Fruit fly (Drosophila melanogaster): ENCODE measurements around the gene ImpE3.

ImpE3 gene

dm6 chr3R:7998778-7999177, 30.6 kb downstream of the ImpE3 start:
- TF ChIP-seq Mnt (GFP tag; optimal IDR thresholded peaks at IDR 0.05) (no peak), CG7101 (tag; optimal IDR thresholded peaks at IDR 0.05) (no peak), CG12768 (GFP tag; optimal IDR thresholded peaks at IDR 0.05) (no peak), Crg-1 (GFP tag; optimal IDR thresholded peaks at IDR 0.05) (no peak), CG5204 (GFP tag; optimal IDR thresholded peaks at IDR 0.05) (no peak), tj (GFP tag; optimal IDR thresholded peaks at IDR 0.05) (no peak), ovo (GFP tag; optimal IDR thresholded peaks at IDR 0.05) (no peak), pad (GFP tag; optimal IDR thresholded peaks at IDR 0.05) (no peak)

DNA sequence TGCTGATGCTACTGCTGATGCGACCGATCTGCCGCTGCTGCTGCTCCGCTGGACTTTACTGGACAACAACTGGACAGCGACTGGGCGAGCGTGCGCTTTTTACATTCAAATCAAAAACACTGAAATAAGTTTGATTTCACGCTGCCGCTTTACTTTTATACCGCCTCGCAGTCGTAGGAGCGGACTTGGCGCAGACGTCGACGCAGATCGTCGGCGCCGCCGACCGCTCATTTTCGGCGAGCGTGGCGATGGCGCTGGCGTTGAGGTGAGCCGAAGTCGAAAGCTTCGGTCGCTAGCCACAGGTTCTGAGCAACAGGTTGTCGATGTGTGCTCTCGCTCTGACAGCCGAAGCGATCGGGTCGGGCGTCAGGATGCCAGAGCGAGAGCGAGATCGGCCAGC, 33.6 kb downstream of the ImpE3 start, which contains the start of gene Elovl7:
Gene Elovl7 (minus strand): TSS at position 131 of the 400 bp plus-strand sequence.
- peak; percentile 61 for TF ChIP-seq tj (GFP tag; optimal IDR thresholded peaks at IDR 0.05)
- TF ChIP-seq CG1620 (GFP tag; optimal IDR thresholded peaks at IDR 0.05) = peak; percentile 9
- TF ChIP-seq Mnt (GFP tag; optimal IDR thresholded peaks at IDR 0.05) = no peak
- TF ChIP-seq bab1 (GFP tag; optimal IDR thresholded peaks at IDR 0.05) = peak; percentile 38

DNA sequence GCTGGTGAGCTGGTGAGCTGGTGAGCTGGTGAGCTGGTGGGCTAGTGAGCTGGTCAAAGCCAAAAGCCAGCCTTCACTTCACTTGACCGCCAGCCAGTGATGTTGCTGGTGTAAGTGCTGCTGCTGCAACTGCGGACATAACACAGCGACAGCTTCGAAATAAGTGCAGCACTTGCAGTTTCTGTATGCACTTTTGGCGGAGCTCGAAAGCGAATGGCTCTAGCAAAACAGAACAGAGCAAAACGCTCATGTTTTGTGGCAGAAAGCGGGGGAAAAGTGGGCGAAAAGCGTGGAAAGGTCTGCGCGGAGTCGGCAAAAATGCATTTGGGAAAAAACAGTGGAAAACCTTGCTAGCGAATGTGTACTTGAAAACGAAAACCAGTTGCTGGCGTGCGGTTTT, 34.7 kb downstream of the ImpE3 start:
- TF ChIP-seq Mnt (GFP tag; optimal IDR thresholded peaks at IDR 0.05) (no peak), CG7045 (GFP tag; optimal IDR thresholded peaks at IDR 0.05) (no peak), tj (GFP tag; optimal IDR thresholded peaks at IDR 0.05) (peak; percentile 97)

DNA sequence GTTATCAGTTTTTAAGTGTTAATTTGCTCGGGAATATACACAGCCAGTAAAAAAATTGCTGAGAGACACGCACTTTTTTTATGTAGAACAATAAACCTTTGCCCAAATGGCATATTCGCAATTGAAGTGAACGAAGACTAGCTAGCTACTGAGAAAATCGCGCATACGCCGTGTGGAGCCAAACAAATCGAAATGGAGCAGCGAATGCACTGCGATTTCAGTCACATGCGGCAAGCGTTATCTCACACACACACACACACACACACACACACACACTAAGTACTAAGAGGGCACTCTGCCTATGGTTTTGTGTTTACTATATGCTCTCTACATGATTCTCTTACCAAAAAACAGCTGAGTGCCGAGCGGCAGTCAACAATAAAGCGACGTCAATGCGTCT, 35.8 kb downstream of the ImpE3 start:
- no peak for TF ChIP-seq Mnt (GFP tag; optimal IDR thresholded peaks at IDR 0.05)
- TF ChIP-seq CG12768 (GFP tag; optimal IDR thresholded peaks at IDR 0.05) = peak; percentile 13

DNA sequence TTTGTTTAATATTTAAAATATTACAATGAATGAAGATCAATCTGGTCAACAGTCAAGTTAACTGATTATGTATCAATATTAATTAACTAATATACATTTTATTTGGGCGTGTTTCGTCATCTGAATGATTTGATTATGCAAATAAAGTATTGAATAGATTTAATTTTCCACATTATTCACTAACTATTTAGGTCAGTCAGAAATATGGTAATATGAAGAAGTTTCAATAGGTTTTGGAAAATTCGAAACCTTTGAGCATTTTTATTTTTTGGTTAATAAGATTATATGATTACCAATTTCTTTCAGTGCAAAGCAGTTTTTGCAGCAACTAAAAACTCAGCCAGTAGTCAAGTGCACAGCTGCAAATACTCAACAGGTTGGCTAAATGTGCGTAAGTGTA, 37.2 kb downstream of the ImpE3 start:
- no peak for TF ChIP-seq Hr96 (GFP tag; optimal IDR thresholded peaks at IDR 0.05)
- TF ChIP-seq cic (GFP tag; optimal IDR thresholded peaks at IDR 0.05) = no peak
- no peak for TF ChIP-seq ovo (GFP tag; optimal IDR thresholded peaks at IDR 0.05)
- no peak for TF ChIP-seq cnc (optimal IDR thresholded peaks at IDR 0.05)
- no peak for TF ChIP-seq kay (GFP tag; ENCODE audit: borderline replicate concordance)
- no peak for TF ChIP-seq CG7045 (GFP tag; optimal IDR thresholded peaks at IDR 0.05)

DNA sequence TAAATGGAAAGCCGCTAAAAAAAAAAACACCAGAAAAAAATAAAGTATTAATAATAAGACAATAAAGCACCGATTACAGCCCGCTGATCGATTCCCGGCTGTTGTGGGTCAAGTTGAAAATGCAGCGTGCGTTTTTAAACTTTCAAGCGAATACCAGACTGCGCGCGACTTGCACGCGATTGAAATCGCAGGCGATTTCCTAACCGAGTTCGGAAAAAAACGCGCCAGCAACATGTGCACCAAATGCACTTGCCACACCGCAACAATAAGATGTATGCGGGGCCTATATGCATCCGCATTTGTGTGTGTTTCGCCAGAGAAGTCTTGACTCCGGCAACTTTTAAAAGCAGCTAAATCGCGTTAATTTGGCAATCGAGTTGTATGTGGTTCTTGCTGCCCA, 37.9 kb downstream of the ImpE3 start:
- no peak for TF ChIP-seq bab1 (GFP tag; optimal IDR thresholded peaks at IDR 0.05)
- TF ChIP-seq kay (GFP tag; ENCODE audit: borderline replicate concordance) = no peak
- TF ChIP-seq CG14711 (tag; optimal IDR thresholded peaks at IDR 0.05) = no peak
- TF ChIP-seq toe (GFP tag; optimal IDR thresholded peaks at IDR 0.05) = no peak
- TF ChIP-seq ovo (GFP tag; optimal IDR thresholded peaks at IDR 0.05) = no peak
- TF ChIP-seq CG33017 (tag; optimal IDR thresholded peaks at IDR 0.05) = no peak
- no peak for TF ChIP-seq CG5204 (GFP tag; optimal IDR thresholded peaks at IDR 0.05)

dm6 chr3R:7990799-7991423, 38.4 kb downstream of the ImpE3 start:
- TF ChIP-seq CG12768 (GFP tag; optimal IDR thresholded peaks at IDR 0.05) (no peak), Clk (GFP tag; optimal IDR thresholded peaks at IDR 0.05) (no peak), cnc (optimal IDR thresholded peaks at IDR 0.05) (no peak), CG1620 (GFP tag; optimal IDR thresholded peaks at IDR 0.05) (no peak), kay (GFP tag; ENCODE audit: borderline replicate concordance) (no peak), cic (GFP tag; optimal IDR thresholded peaks at IDR 0.05) (no peak), CG14711 (tag; optimal IDR thresholded peaks at IDR 0.05) (no peak), CG5204 (GFP tag; optimal IDR thresholded peaks at IDR 0.05) (no peak), Mnt (GFP tag; optimal IDR thresholded peaks at IDR 0.05) (no peak), Crg-1 (GFP tag; optimal IDR thresholded peaks at IDR 0.05) (no peak), tj (GFP tag; optimal IDR thresholded peaks at IDR 0.05) (no peak), bab1 (GFP tag; optimal IDR thresholded peaks at IDR 0.05) (no peak), Hr96 (GFP tag; optimal IDR thresholded peaks at IDR 0.05) (no peak), ovo (GFP tag; optimal IDR thresholded peaks at IDR 0.05) (no peak), CG7045 (GFP tag; optimal IDR thresholded peaks at IDR 0.05) (no peak), toe (GFP tag; optimal IDR thresholded peaks at IDR 0.05) (no peak), CG33017 (tag; optimal IDR thresholded peaks at IDR 0.05) (no peak)

DNA sequence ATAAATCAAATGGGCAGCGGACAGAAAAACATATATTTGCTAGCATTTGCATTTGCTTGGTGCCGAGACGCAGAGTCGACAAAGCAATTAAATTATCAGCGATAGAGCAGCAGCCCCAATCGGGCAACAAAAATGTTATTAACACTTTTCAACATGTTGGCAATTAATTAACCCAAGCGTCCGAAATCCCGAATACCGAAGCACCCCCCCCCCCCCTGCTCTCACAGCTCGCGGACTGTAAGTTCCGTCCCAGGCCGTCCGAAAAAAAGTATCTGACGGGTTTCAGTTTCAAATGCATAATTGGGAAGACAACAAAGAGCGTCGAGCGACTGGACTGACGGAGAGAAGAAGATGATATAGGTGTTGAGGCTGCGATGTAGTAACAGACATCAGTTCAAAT, 39.1 kb downstream of the ImpE3 start:
- TF ChIP-seq CG7045 (GFP tag; optimal IDR thresholded peaks at IDR 0.05) (no peak), Clk (GFP tag; optimal IDR thresholded peaks at IDR 0.05) (no peak), CG7101 (tag; optimal IDR thresholded peaks at IDR 0.05) (no peak), CG11617 (GFP tag; optimal IDR thresholded peaks at IDR 0.05) (no peak), CG33017 (tag; optimal IDR thresholded peaks at IDR 0.05) (no peak), CG12768 (GFP tag; optimal IDR thresholded peaks at IDR 0.05) (no peak), Crg-1 (GFP tag; optimal IDR thresholded peaks at IDR 0.05) (no peak), pad (GFP tag; optimal IDR thresholded peaks at IDR 0.05) (no peak), CG1620 (GFP tag; optimal IDR thresholded peaks at IDR 0.05) (no peak), toe (GFP tag; optimal IDR thresholded peaks at IDR 0.05) (no peak), CG14711 (tag; optimal IDR thresholded peaks at IDR 0.05) (no peak), ovo (GFP tag; optimal IDR thresholded peaks at IDR 0.05) (no peak), cnc (optimal IDR thresholded peaks at IDR 0.05) (no peak), kay (GFP tag; ENCODE audit: borderline replicate concordance) (no peak), CG5204 (GFP tag; optimal IDR thresholded peaks at IDR 0.05) (no peak), Hr96 (GFP tag; optimal IDR thresholded peaks at IDR 0.05) (no peak), bab1 (GFP tag; optimal IDR thresholded peaks at IDR 0.05) (no peak), tj (GFP tag; optimal IDR thresholded peaks at IDR 0.05) (no peak)

Data from whole organism, adult.